Worm (Caenorhabditis elegans): ENCODE results near the gene hse-5.
A peak's percentile ranks its signal among the peaks of the same experiment; 100 is the strongest.

Gene hse-5

DNA sequence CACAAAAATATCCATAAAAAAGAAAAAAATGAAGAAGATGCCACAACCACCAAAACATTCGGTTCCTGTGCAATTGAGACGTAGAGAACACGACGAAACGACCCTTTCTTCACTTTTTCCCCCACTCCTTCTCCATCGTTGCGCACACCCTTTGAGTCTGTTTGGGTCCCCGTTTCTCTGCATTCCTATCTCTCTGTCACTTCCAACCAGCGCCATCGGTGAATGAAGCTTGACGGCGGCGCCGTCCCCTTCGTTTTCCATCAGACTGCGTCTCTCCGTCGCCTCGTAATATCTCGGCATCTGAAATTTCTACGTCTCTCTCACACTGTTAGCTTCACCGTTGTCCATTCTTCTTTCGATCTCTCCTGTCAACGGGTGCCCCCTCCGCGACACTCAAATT is 9.5 kb upstream of the hse-5 start (continued):
- TF ChIP-seq mxl-3 (GFP tag; optimal IDR thresholded peaks at IDR 0.05) (peak; percentile 2), nhr-48 (tag; optimal IDR thresholded peaks at IDR 0.05) (no peak), hlh-11 (tag; optimal IDR thresholded peaks at IDR 0.05) (peak; percentile 0), hlh-30 (tag; optimal IDR thresholded peaks at IDR 0.05; ENCODE audit: insufficient read depth) (no peak), ctbp-1 (GFP tag; IDR thresholded peaks at IDR 0.05) (no peak), mdl-1 (tag; optimal IDR thresholded peaks at IDR 0.05) (peak in 1 of 2 experiments; percentile 59), mxl-2 (GFP tag; conservative IDR thresholded peaks at IDR 0.05) (no peak), unc-39 (tag; optimal IDR thresholded peaks at IDR 0.05) (no peak), rbr-2 (tag; optimal IDR thresholded peaks at IDR 0.05) (peak; percentile 54), spr-1 (tag; optimal IDR thresholded peaks at IDR 0.05) (no peak), nhr-41 (GFP tag; IDR thresholded peaks at IDR 0.05) (no peak), snpc-1.2 (GFP tag; IDR thresholded peaks at IDR 0.05) (no peak), egl-43 (GFP tag; IDR thresholded peaks at IDR 0.05) (peak; percentile 51; the same call in 1 of the 2 replicates), set-16 (GFP tag; IDR thresholded peaks at IDR 0.05) (peak; percentile 42; the same call in 1 of the 2 replicates), mep-1 (tag; optimal IDR thresholded peaks at IDR 0.05) (no peak), mes-2 (tag; optimal IDR thresholded peaks at IDR 0.05; ENCODE audit: poor library complexity, severe bottlenecking) (peak; percentile 26), R02D3.7 (tag; optimal IDR thresholded peaks at IDR 0.05) (no peak), ceh-82 (tag; optimal IDR thresholded peaks at IDR 0.05) (no peak), nhr-6 (tag; optimal IDR thresholded peaks at IDR 0.05) (no peak), madf-9 (GFP tag; conservative IDR thresholded peaks at IDR 0.05) (no peak), D1046.2 (GFP tag; IDR thresholded peaks at IDR 0.05) (no peak), nhr-11 (tag; optimal IDR thresholded peaks at IDR 0.05) (no peak), attf-4 (tag; optimal IDR thresholded peaks at IDR 0.05) (no peak), lim-7 (GFP tag; IDR thresholded peaks at IDR 0.05) (no peak), dmd-8 (GFP tag; IDR thresholded peaks at IDR 0.05) (no peak), Y48G9A.11 (GFP tag; IDR thresholded peaks at IDR 0.05) (no peak), fos-1 (tag; optimal IDR thresholded peaks at IDR 0.05) (no peak), nhr-28 (tag; optimal IDR thresholded peaks at IDR 0.05) (no peak), dmd-9 (GFP tag; IDR thresholded peaks at IDR 0.05) (no peak), php-3 (GFP tag; IDR thresholded peaks at IDR 0.05) (no peak), aly-2 (tag; optimal IDR thresholded peaks at IDR 0.05) (no peak), spr-3 (GFP tag; optimal IDR thresholded peaks at IDR 0.05) (no peak), fkh-10 (GFP tag; optimal IDR thresholded peaks at IDR 0.05) (peak; percentile 6), Y75B8A.6 (GFP tag; IDR thresholded peaks at IDR 0.05) (no peak), hmg-1.1 (GFP tag; IDR thresholded peaks at IDR 0.05) (peak; percentile 74)

DNA sequence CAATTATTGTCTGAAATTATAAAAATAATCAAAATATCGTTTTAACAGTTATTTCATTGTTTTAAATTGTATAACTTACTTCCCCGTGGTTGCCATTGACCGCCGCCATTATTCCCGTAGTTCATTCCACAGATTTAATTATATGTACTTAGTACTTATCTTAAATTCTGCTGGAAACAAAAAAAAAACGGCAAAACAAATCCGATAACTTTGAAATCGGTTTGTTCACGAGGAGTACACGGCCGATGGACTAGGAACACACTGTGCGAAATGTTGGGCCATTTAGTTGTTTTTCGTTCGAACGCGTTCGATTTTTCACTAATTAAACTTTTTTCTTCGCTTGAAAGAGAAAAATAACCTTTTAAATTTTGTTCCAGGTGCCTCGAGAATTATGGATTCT is 2.1 kb upstream of the hse-5 start, which contains the start of the genes B0285.3 and lcmt-1:
TSS of gene B0285.3 (minus strand) at position 267 of the 400 bp plus-strand sequence.
TSS of gene lcmt-1 (plus strand) at position 377 of the 400 bp plus-strand sequence.
- TF ChIP-seq aha-1 (tag), result peak; percentile 72
- peak; percentile 60; the same call in 1 of the 2 replicates for TF ChIP-seq ZK337.2 (GFP tag; IDR thresholded peaks at IDR 0.05)
- TF ChIP-seq unc-62 (GFP tag; optimal IDR thresholded peaks at IDR 0.05 in 1 of 2), result peak in 1 of 2 experiments; percentile 84
- no peak for TF ChIP-seq unc-62 (tag; optimal IDR thresholded peaks at IDR 0.05)
- TF ChIP-seq dpl-1 (GFP tag; optimal IDR thresholded peaks at IDR 0.05), result peak; percentile 55
- TF ChIP-seq attf-4 (tag; optimal IDR thresholded peaks at IDR 0.05), result no peak
- TF ChIP-seq hif-1 (tag; optimal IDR thresholded peaks at IDR 0.05), result peak in 1 of 2 experiments; percentile 70
- TF ChIP-seq dmd-6 (GFP tag; IDR thresholded peaks at IDR 0.05), result no peak
- TF ChIP-seq lsy-2 (tag; optimal IDR thresholded peaks at IDR 0.05), result peak in 1 of 2 experiments; percentile 66
- TF ChIP-seq mes-2 (tag; optimal IDR thresholded peaks at IDR 0.05; ENCODE audit: poor library complexity, severe bottlenecking), result peak; percentile 94
- peak; percentile 72 for TF ChIP-seq unc-130 (GFP tag; optimal IDR thresholded peaks at IDR 0.05)
